Worm (Caenorhabditis elegans) whole organism, young adult: ENCODE measurements around the gene Y41D4A.7.
A peak's percentile ranks its signal among the peaks of the same experiment; 100 is the strongest.

ENCODE experiments used
- F52B5.7 ChIP-seq: sonication (generic microtip); optimal IDR thresholded peaks from 2 replicates; lab custom pipeline; 2016; ENCODE audit warnings: mild to moderate bottlenecking, missing genetic modification characterization, missing compliant biosample characterization
- F55B11.4 ChIP-seq: sonication (generic microtip); optimal IDR thresholded peaks from 2 replicates; lab custom pipeline; 2016; ENCODE audit warnings: missing compliant biosample characterization, missing genetic modification characterization, borderline replicate concordance; ENCODE audit not compliant: insufficient read depth
- K11D2.4 ChIP-seq: fragments of 200-800 bp; sonication (Bioruptor generic); IDR thresholded peaks from 2 replicates; pipeline ENCODE4 v1.3.6; 2022; ENCODE audit warnings: missing genetic modification reagents, missing genetic modification characterization, missing compliant biosample characterization
- Y53G8AR.9 ChIP-seq: fragments of 200-800 bp; sonication (Bioruptor generic); conservative IDR thresholded peaks from 2 replicates; pipeline ENCODE4 v1.3.6; 2022; ENCODE audit warnings: missing genetic modification reagents, missing genetic modification characterization, missing compliant biosample characterization
- Y67H2A.10 ChIP-seq: fragments of 200-800 bp; sonication (Bioruptor generic); conservative IDR thresholded peaks from 2 replicates; pipeline ENCODE4 v1.3.6; 2022; ENCODE audit warnings: missing genetic modification reagents, missing genetic modification characterization, missing compliant biosample characterization
- Y95B8A.8 ChIP-seq: fragments of 200-800 bp; sonication (Bioruptor generic); IDR thresholded peaks from 2 replicates; pipeline ENCODE4 v1.3.6; 2022; ENCODE audit warnings: missing genetic modification reagents, missing genetic modification characterization, missing compliant biosample characterization
- attf-5 ChIP-seq: fragments of 200-800 bp; sonication (Bioruptor generic); optimal IDR thresholded peaks from 2 replicates; lab custom pipeline; 2018; ENCODE audit warnings: mild to moderate bottlenecking, missing genetic modification characterization, missing compliant biosample characterization
- bed-1 ChIP-seq: fragments of 200-800 bp; sonication (Bioruptor generic); IDR thresholded peaks from 2 replicates; pipeline ENCODE4 v1.3.6; 2022; ENCODE audit warnings: missing genetic modification reagents, missing genetic modification characterization, missing compliant biosample characterization
- ceh-58 ChIP-seq: fragments of 200-800 bp; sonication (Bioruptor generic); IDR thresholded peaks from 2 replicates; pipeline ENCODE4 v1.3.6; 2022; ENCODE audit warnings: missing genetic modification characterization, missing compliant biosample characterization
- ceh-91 ChIP-seq: fragments of 200-800 bp; sonication (Bioruptor generic); IDR thresholded peaks from 2 replicates; pipeline ENCODE4 v1.3.6; 2022; ENCODE audit warnings: missing genetic modification reagents, missing genetic modification characterization, missing compliant biosample characterization
- dox-1 ChIP-seq: fragments of 200-800 bp; sonication (Bioruptor generic); IDR thresholded peaks from 2 replicates; pipeline ENCODE4 v1.3.6; 2022; ENCODE audit warnings: missing genetic modification reagents, missing genetic modification characterization, missing compliant biosample characterization
- efl-1 ChIP-seq: fragments of 150-350 bp; optimal IDR thresholded peaks from 2 replicates; lab custom pipeline; 2014; ENCODE audit warnings: missing biosample characterization, missing genetic modification reagents, missing genetic modification characterization
- egl-44 ChIP-seq: fragments of 200-800 bp; sonication (Bioruptor generic); IDR thresholded peaks from 2 replicates; pipeline ENCODE4 v1.3.6; 2022; ENCODE audit warnings: missing genetic modification reagents, missing genetic modification characterization, missing compliant biosample characterization
- egrh-3 ChIP-seq: fragments of 200-800 bp; sonication (Bioruptor generic); IDR thresholded peaks from 2 replicates; pipeline ENCODE4 v1.3.6; 2022; ENCODE audit warnings: missing genetic modification reagents, missing genetic modification characterization, missing compliant biosample characterization
- let-526 ChIP-seq: fragments of 200-800 bp; sonication (Bioruptor generic); IDR thresholded peaks from 2 replicates; pipeline ENCODE4 v1.3.6; 2022; ENCODE audit warnings: missing genetic modification reagents, missing genetic modification characterization, missing compliant biosample characterization
- lin-26 ChIP-seq: fragments of 200-800 bp; sonication (Bioruptor generic); IDR thresholded peaks from 2 replicates; pipeline ENCODE4 v1.3.6; 2022; ENCODE audit warnings: missing genetic modification reagents, missing genetic modification characterization, missing compliant biosample characterization
- lin-35 ChIP-seq, 3 experiments: fragments of 150-350 bp in 2 of 3; sonication (generic microtip) in 1 of 3; optimal IDR thresholded peaks; 2 replicates each; lab custom pipeline; 2014 to 2018; ENCODE audit warnings: missing biosample characterization in 3 of 3, missing genetic modification characterization in 3 of 3, missing genetic modification reagents in 3 of 3
- lin-40 ChIP-seq: sonication (generic microtip); optimal IDR thresholded peaks from 2 replicates; lab custom pipeline; 2016; ENCODE audit warnings: missing genetic modification characterization, mild to moderate bottlenecking, missing compliant biosample characterization, missing genotype, missing genetic modification reagents
- madf-3 ChIP-seq: fragments of 200-800 bp; sonication (Bioruptor generic); IDR thresholded peaks from 2 replicates; pipeline ENCODE4 v1.3.6; 2022; ENCODE audit warnings: missing genetic modification reagents, missing genetic modification characterization, missing compliant biosample characterization
- madf-6 ChIP-seq: fragments of 200-800 bp; sonication (Bioruptor generic); IDR thresholded peaks from 2 replicates; pipeline ENCODE4 v1.3.6; 2022; ENCODE audit warnings: missing genetic modification reagents, missing genetic modification characterization, missing compliant biosample characterization
- mcd-1 ChIP-seq: fragments of 200-800 bp; sonication (Bioruptor generic); IDR thresholded peaks from 2 replicates; pipeline ENCODE4 v1.3.6; 2022; ENCODE audit warnings: missing genetic modification reagents, missing genetic modification characterization, missing compliant biosample characterization
- rpc-1 ChIP-seq, 2 experiments: fragments of 150-350 bp in 1 of 2; sonication (generic microtip) in 1 of 2; optimal IDR thresholded peaks; 2 replicates each; lab custom pipeline; 2014 to 2018; ENCODE audit warnings: missing biosample characterization in 1 of 2, missing genetic modification characterization in 1 of 2, missing genetic modification reagents in 1 of 2, missing genotype in 1 of 2
- snpc-4 ChIP-seq, 5 experiments: fragments of 150-350 bp in 1 of 5; sonication (generic microtip) in 4 of 5; optimal IDR thresholded peaks; 2 replicates each; lab custom pipeline; 2014 to 2018; ENCODE audit warnings: missing genetic modification characterization in 5 of 5, missing biosample characterization in 3 of 5, antibody characterized with exemption in 2 of 5, mild to moderate bottlenecking in 2 of 5, missing compliant biosample characterization in 2 of 5, missing genotype in 2 of 5, moderate library complexity in 2 of 5, missing genetic modification reagents in 1 of 5
- tlf-1 ChIP-seq: fragments of 200-800 bp; sonication (Bioruptor generic); optimal IDR thresholded peaks from 2 replicates; lab custom pipeline; 2018; ENCODE audit warnings: mild to moderate bottlenecking, missing genetic modification characterization, missing compliant biosample characterization
- zfh-2 ChIP-seq: fragments of 200-800 bp; sonication (Bioruptor generic); conservative IDR thresholded peaks from 2 replicates; pipeline ENCODE4 v1.3.6; 2022; ENCODE audit warnings: missing genetic modification reagents, missing genetic modification characterization, missing compliant biosample characterization
- ztf-26 ChIP-seq: sonication (generic microtip); optimal IDR thresholded peaks from 2 replicates; lab custom pipeline; 2017; ENCODE audit warnings: missing genetic modification characterization, missing compliant biosample characterization

The Y41D4A.7 gene

DNA sequence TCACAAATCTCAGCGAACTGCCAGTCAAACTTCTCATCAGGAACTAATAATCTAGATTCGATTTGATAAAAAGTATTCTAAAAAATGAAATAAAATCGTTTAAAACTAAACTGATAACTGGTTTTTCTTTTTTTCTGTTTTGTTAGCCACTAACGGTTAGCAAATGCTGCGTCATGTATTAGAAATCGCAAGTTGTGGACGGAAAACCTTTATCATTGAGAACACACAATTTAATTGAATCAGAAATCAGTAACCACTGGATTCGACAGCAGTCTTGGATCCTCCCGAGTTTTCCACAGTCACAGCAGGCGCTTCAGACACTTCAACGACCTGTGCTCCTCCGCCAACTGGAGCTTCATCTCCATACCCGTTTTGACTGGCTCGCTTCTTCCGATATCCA lies 38.4 kb downstream of the Y41D4A.7 start:
- TF ChIP-seq ztf-26 (tag; lab: Kevin White, UChicago) (peak; percentile 31), lin-26 (GFP tag; lab: Robert Waterston, UW) (peak; percentile 10), F55B11.4 (tag; lab: Kevin White, UChicago) (no peak), lin-40 (tag; lab: Kevin White, UChicago) (peak; percentile 18), K11D2.4 (peak; percentile 25; the same call in 1 of the 2 replicates)

- 0 out of 2 replicates have a peak, but pooled peaks have one; percentile 23 for TF ChIP-seq bed-1
- TF ChIP-seq K11D2.4, result 0 out of 2 replicates have a peak, but pooled peaks have one; percentile 19
- peak; percentile 70 for TF ChIP-seq zfh-2
- TF ChIP-seq mcd-1, result peak; percentile 55
- TF ChIP-seq Y53G8AR.9, result 0 out of 2 replicates have a peak, but pooled peaks have one; percentile 19
- 0 out of 2 replicates have a peak, but pooled peaks have one; percentile 10 for TF ChIP-seq ceh-91 (GFP tag; lab: Robert Waterston, UW)
- 0 out of 2 replicates have a peak, but pooled peaks have one; percentile 22 for TF ChIP-seq dox-1 (GFP tag; lab: Robert Waterston, UW)
- 0 out of 2 replicates have a peak, but pooled peaks have one; percentile 23 for TF ChIP-seq ceh-58 (GFP tag; lab: Robert Waterston, UW)
- peak; percentile 98 for TF ChIP-seq egrh-3 (GFP tag; lab: Robert Waterston, UW)
- TF ChIP-seq lin-26 (GFP tag; lab: Robert Waterston, UW), result peak; percentile 84
These were observed 38.9 kb downstream of the Y41D4A.7 start for ce11 chrIV:1722463-1722862.

ce11 chrIV:1721610-1722009 lies 39.8 kb downstream of the Y41D4A.7 start:
- TF ChIP-seq egrh-3 (GFP tag; lab: Robert Waterston, UW) (peak; percentile 88), madf-6 (GFP tag; lab: Robert Waterston, UW) (no peak), Y95B8A.8 (GFP tag; lab: Robert Waterston, UW) (no peak), lin-40 (tag; lab: Kevin White, UChicago) (peak; percentile 79), lin-35 (GFP tag; optimal IDR thresholded peaks at IDR 0.05; lab: Kevin White, UChicago) (no peak), snpc-4 (GFP tag; optimal IDR thresholded peaks at IDR 0.05; lab: Kevin White, UChicago) (no peak), snpc-4 (tag; optimal IDR thresholded peaks at IDR 0.05; lab: Kevin White, UChicago) (no peak), zfh-2 (peak; percentile 25; the same call in 1 of the 2 replicates), let-526 (GFP tag; lab: Robert Waterston, UW) (0 out of 2 replicates have a peak, but pooled peaks have one; percentile 7), lin-26 (GFP tag; lab: Robert Waterston, UW) (peak; percentile 66; the same call in 1 of the 2 replicates)
- TF ChIP-seq, all 124 proteins: peak for 5

ce11 chrIV:1720902-1721301 lies 40.5 kb downstream of the Y41D4A.7 start:
- TF ChIP-seq zfh-2 (peak; percentile 65; the same call in 1 of the 2 replicates), lin-26 (GFP tag; lab: Robert Waterston, UW) (peak; percentile 31; the same call in 1 of the 2 replicates), lin-40 (tag; lab: Kevin White, UChicago) (peak; percentile 20), egrh-3 (GFP tag; lab: Robert Waterston, UW) (peak; percentile 86), mcd-1 (peak; percentile 31; the same call in 1 of the 2 replicates)

ce11 chrIV:1720474-1720873 lies 40.9 kb downstream of the Y41D4A.7 start, which contains the start of gene epic-2:
Gene epic-2 (plus strand): TSS chrIV:1720790.
- TF ChIP-seq rpc-1 (optimal IDR thresholded peaks at IDR 0.05; lab: Kevin White, UChicago) (no peak), rpc-1 (tag; optimal IDR thresholded peaks at IDR 0.05; lab: Kevin White, UChicago) (no peak), efl-1 (GFP tag; lab: Kevin White, UChicago) (no peak), attf-5 (GFP tag; lab: Kevin White, UChicago) (no peak), egl-44 (no peak), Y67H2A.10 (no peak), tlf-1 (GFP tag; lab: Kevin White, UChicago) (no peak), madf-3 (GFP tag; lab: Robert Waterston, UW) (no peak)

DNA sequence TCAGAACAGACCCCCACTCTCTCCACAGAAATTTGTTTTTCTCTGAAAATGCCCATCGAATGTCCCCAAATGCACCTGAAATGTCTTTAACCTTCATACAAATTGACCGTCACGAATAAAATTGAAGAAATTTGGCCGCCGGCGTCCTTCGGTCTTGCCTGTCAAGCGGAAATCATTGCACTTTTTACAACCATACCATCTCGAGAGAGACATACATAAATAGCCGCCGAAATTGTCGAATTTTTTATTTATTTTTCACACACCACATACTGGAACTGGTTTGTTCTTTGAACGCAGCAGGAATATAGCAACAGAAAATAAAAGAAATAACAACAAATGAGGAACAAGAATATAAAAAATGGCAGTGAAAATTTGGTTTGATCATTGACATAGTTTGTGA lies 45.7 kb downstream of the Y41D4A.7 start:
- no peak for TF ChIP-seq F52B5.7 (tag; lab: Kevin White, UChicago)
- peak; percentile 29 for TF ChIP-seq lin-40 (tag; lab: Kevin White, UChicago)
